Worm (Caenorhabditis elegans) whole organism, midembryonic: ENCODE data around the gene rha-1.

Experiments
- T22C8.4 ChIP-seq: fragments of 200-800 bp; sonication (Bioruptor generic); IDR thresholded peaks from 2 replicates; pipeline ENCODE4 v1.3.6; 2022; ENCODE audit warnings: missing genetic modification characterization, missing compliant biosample characterization
- cog-1 ChIP-seq: sonication (generic microtip); optimal IDR thresholded peaks from 2 replicates; lab custom pipeline; 2016; ENCODE audit warnings: missing genetic modification characterization, missing compliant biosample characterization
- flt-1 ChIP-seq: fragments of 200-800 bp; sonication (Bioruptor generic); IDR thresholded peaks from 2 replicates; pipeline ENCODE4 v1.3.6; 2022; ENCODE audit warnings: missing genetic modification characterization, missing compliant biosample characterization
- klf-2 ChIP-seq: fragments of 200-800 bp; sonication (Bioruptor generic); conservative IDR thresholded peaks from 2 replicates; pipeline ENCODE4 v1.3.6; 2022; ENCODE audit warnings: missing genetic modification reagents, missing genetic modification characterization, missing compliant biosample characterization
- med-1 ChIP-seq: sonication (generic microtip); optimal IDR thresholded peaks from 2 replicates; lab custom pipeline; 2017; ENCODE audit warnings: missing genetic modification characterization, mild to moderate bottlenecking, missing compliant biosample characterization, antibody characterized with exemption, missing genetic modification reagents; ENCODE audit not compliant: insufficient read depth
- ref-1 ChIP-seq: fragments of 200-800 bp; sonication (Bioruptor generic); conservative IDR thresholded peaks from 2 replicates; pipeline ENCODE4 v1.3.6; 2022; ENCODE audit warnings: missing genetic modification reagents, missing genetic modification characterization, missing compliant biosample characterization
- tab-1 ChIP-seq: fragments of 200-800 bp; sonication (Bioruptor generic); IDR thresholded peaks from 2 replicates; pipeline ENCODE4 v1.3.6; 2022; ENCODE audit warnings: missing genetic modification characterization, missing compliant biosample characterization
- ztf-23 ChIP-seq: fragments of 200-800 bp; sonication (Bioruptor generic); IDR thresholded peaks from 2 replicates; pipeline ENCODE4 v1.3.6; 2022; ENCODE audit warnings: missing genetic modification reagents, missing genetic modification characterization, missing compliant biosample characterization
- ztf-29 ChIP-seq: fragments of 200-800 bp; sonication (Bioruptor generic); IDR thresholded peaks from 2 replicates; pipeline ENCODE4 v1.3.6; 2022; ENCODE audit warnings: missing genetic modification reagents, missing genetic modification characterization, missing compliant biosample characterization

Gene rha-1

ce11 chrII:8884262-8884949 is 947 bp upstream of the rha-1 start, which contains the start of the genes T07D4.5 and ddx-19:
T07D4.5 (minus strand) TSS chrII:8884332.
ddx-19 (plus strand) TSS chrII:8884899.
- TF ChIP-seq ztf-29 (GFP tag; lab: Robert Waterston, UW) (no peak), klf-2 (GFP tag; lab: Robert Waterston, UW) (no peak), tab-1 (GFP tag; lab: Robert Waterston, UW) (no peak), flt-1 (GFP tag; lab: Robert Waterston, UW) (no peak), T22C8.4 (no peak), med-1 (no peak), ztf-23 (GFP tag; lab: Robert Waterston, UW) (no peak), ref-1 (GFP tag; lab: Robert Waterston, UW) (no peak), cog-1 (tag; lab: Kevin White, UChicago) (no peak)

ce11 chrII:8878528-8878927 is 4.9 kb downstream of the rha-1 start:
- TF ChIP-seq ref-1 (GFP tag; lab: Robert Waterston, UW) (no peak), med-1 (no peak), ztf-23 (GFP tag; lab: Robert Waterston, UW) (no peak), T22C8.4 (no peak), ztf-29 (GFP tag; lab: Robert Waterston, UW) (no peak), klf-2 (GFP tag; lab: Robert Waterston, UW) (no peak), tab-1 (GFP tag; lab: Robert Waterston, UW) (no peak), flt-1 (GFP tag; lab: Robert Waterston, UW) (no peak), cog-1 (tag; lab: Kevin White, UChicago) (no peak)

- TF ChIP-seq ztf-29 (GFP tag; lab: Robert Waterston, UW) (no peak), med-1 (no peak), T22C8.4 (0 out of 2 replicates have a peak, but pooled peaks have one; percentile 5), tab-1 (GFP tag; lab: Robert Waterston, UW) (no peak), ztf-23 (GFP tag; lab: Robert Waterston, UW) (no peak)
Observed at ce11 chrII:8877032-8877985, 6.2 kb downstream of the rha-1 start.

ce11 chrII:8873842-8874241 is 9.6 kb downstream of the rha-1 start, which contains the start of gene T07D4.2:
T07D4.2 (minus strand) TSS chrII:8873942.
- TF ChIP-seq tab-1 (GFP tag; lab: Robert Waterston, UW), result no peak

ce11 chrII:8866844-8867243 is 16.6 kb downstream of the rha-1 start:
- TF ChIP-seq ztf-23 (GFP tag; lab: Robert Waterston, UW) (no peak), med-1 (no peak), T22C8.4 (no peak), cog-1 (tag; lab: Kevin White, UChicago) (no peak), ztf-29 (GFP tag; lab: Robert Waterston, UW) (no peak), ref-1 (GFP tag; lab: Robert Waterston, UW) (no peak), flt-1 (GFP tag; lab: Robert Waterston, UW) (no peak), tab-1 (GFP tag; lab: Robert Waterston, UW) (no peak), klf-2 (GFP tag; lab: Robert Waterston, UW) (no peak)

ce11 chrII:8865078-8865477 is 18.4 kb downstream of the rha-1 start, which contains the start of gene npr-20:
npr-20 (minus strand) TSS chrII:8865178.
- no peak for TF ChIP-seq ztf-29 (GFP tag; lab: Robert Waterston, UW)
- no peak for TF ChIP-seq tab-1 (GFP tag; lab: Robert Waterston, UW)
- TF ChIP-seq flt-1 (GFP tag; lab: Robert Waterston, UW), result no peak
- TF ChIP-seq ztf-23 (GFP tag; lab: Robert Waterston, UW), result no peak
- TF ChIP-seq cog-1 (tag; lab: Kevin White, UChicago), result no peak
- no peak for TF ChIP-seq klf-2 (GFP tag; lab: Robert Waterston, UW)
- TF ChIP-seq med-1, result no peak
- no peak for TF ChIP-seq ref-1 (GFP tag; lab: Robert Waterston, UW)
- no peak for TF ChIP-seq T22C8.4

- TF ChIP-seq med-1 (no peak), tab-1 (GFP tag; lab: Robert Waterston, UW) (no peak), ref-1 (GFP tag; lab: Robert Waterston, UW) (no peak), cog-1 (tag; lab: Kevin White, UChicago) (no peak), klf-2 (GFP tag; lab: Robert Waterston, UW) (no peak), ztf-23 (GFP tag; lab: Robert Waterston, UW) (no peak), flt-1 (GFP tag; lab: Robert Waterston, UW) (no peak), T22C8.4 (no peak), ztf-29 (GFP tag; lab: Robert Waterston, UW) (no peak)
Observed at ce11 chrII:8859596-8859995, 23.9 kb downstream of the rha-1 start, which contains the start of gene snb-6. snb-6 (minus strand) TSS chrII:8859696.

- TF ChIP-seq cog-1 (tag; lab: Kevin White, UChicago) (no peak), T22C8.4 (no peak), ztf-23 (GFP tag; lab: Robert Waterston, UW) (no peak), flt-1 (GFP tag; lab: Robert Waterston, UW) (no peak), klf-2 (GFP tag; lab: Robert Waterston, UW) (no peak), tab-1 (GFP tag; lab: Robert Waterston, UW) (no peak), ref-1 (GFP tag; lab: Robert Waterston, UW) (no peak), med-1 (no peak), ztf-29 (GFP tag; lab: Robert Waterston, UW) (no peak)
Observed at ce11 chrII:8857074-8857473, 26.4 kb downstream of the rha-1 start.

ce11 chrII:8856524-8856923 is 26.9 kb downstream of the rha-1 start:
- TF ChIP-seq tab-1 (GFP tag; lab: Robert Waterston, UW), result no peak
- no peak for TF ChIP-seq cog-1 (tag; lab: Kevin White, UChicago)
- TF ChIP-seq ztf-23 (GFP tag; lab: Robert Waterston, UW), result no peak
- no peak for TF ChIP-seq ztf-29 (GFP tag; lab: Robert Waterston, UW)
- TF ChIP-seq ref-1 (GFP tag; lab: Robert Waterston, UW), result no peak
- TF ChIP-seq klf-2 (GFP tag; lab: Robert Waterston, UW), result no peak
- TF ChIP-seq T22C8.4, result no peak
- TF ChIP-seq med-1, result no peak
- no peak for TF ChIP-seq flt-1 (GFP tag; lab: Robert Waterston, UW)
